Fruit fly (Drosophila melanogaster): ENCODE results near the gene Rev1.

The Rev1 gene

dm6 chr3L:699368-700150, 45.4 kb downstream of the Rev1 start (continued):
- TF ChIP-seq B-H1 (GFP tag; IDR thresholded peaks at IDR 0.05) = no peak
- TF ChIP-seq fd96Cb (tag; optimal IDR thresholded peaks at IDR 0.05) = peak; percentile 22
- TF ChIP-seq Hmr (GFP tag; optimal IDR thresholded peaks at IDR 0.05) = peak; percentile 61
- peak; percentile 59 for TF ChIP-seq CoRest (tag; optimal IDR thresholded peaks at IDR 0.05)
- TF ChIP-seq HLH3B (GFP tag; IDR thresholded peaks at IDR 0.05) = no peak
- TF ChIP-seq D19B (GFP tag; optimal IDR thresholded peaks at IDR 0.05) = peak; percentile 1
- TF ChIP-seq twi (tag; optimal IDR thresholded peaks at IDR 0.05) = peak; percentile 15
- TF ChIP-seq bcd (GFP tag; optimal IDR thresholded peaks at IDR 0.05) = peak; percentile 48
- TF ChIP-seq CG18262 (tag; optimal IDR thresholded peaks at IDR 0.05) = peak; percentile 61
- peak; percentile 47 for TF ChIP-seq Hmx (GFP tag; optimal IDR thresholded peaks at IDR 0.05)
- TF ChIP-seq CG11695 (GFP tag; IDR thresholded peaks at IDR 0.05) = peak; percentile 29; the same call in 1 of the 3 replicates
- TF ChIP-seq CG8359 (GFP tag; optimal IDR thresholded peaks at IDR 0.05; ENCODE audit: borderline replicate concordance) = peak; percentile 28
- TF ChIP-seq Usf (GFP tag; optimal IDR thresholded peaks at IDR 0.05) = peak; percentile 42
- TF ChIP-seq Sox100B (GFP tag; optimal IDR thresholded peaks at IDR 0.05) = peak; percentile 52
- TF ChIP-seq CG7372 (GFP tag; IDR thresholded peaks at IDR 0.05) = peak; percentile 11; the same call in 1 of the 2 replicates
- peak; percentile 3 for TF ChIP-seq Sin3A (optimal IDR thresholded peaks at IDR 0.05)
- peak; percentile 44 for TF ChIP-seq hkb (optimal IDR thresholded peaks at IDR 0.05)
- no peak for TF ChIP-seq hkb (GFP tag; IDR thresholded peaks at IDR 0.05)
- TF ChIP-seq lola (GFP tag; optimal IDR thresholded peaks at IDR 0.05) = peak in 1 of 3 experiments; percentile 68
- TF ChIP-seq CG17186 (GFP tag; optimal IDR thresholded peaks at IDR 0.05) = no peak
- TF ChIP-seq Chrac-16 (GFP tag; optimal IDR thresholded peaks at IDR 0.05) = peak; percentile 59
- peak; percentile 67 for TF ChIP-seq nmo (GFP tag; optimal IDR thresholded peaks at IDR 0.05)
- peak; percentile 7 for TF ChIP-seq Dek (tag; optimal IDR thresholded peaks at IDR 0.05)
- peak; percentile 51 for TF ChIP-seq chn (GFP tag; optimal IDR thresholded peaks at IDR 0.05)
- TF ChIP-seq Sry-β (GFP tag; optimal IDR thresholded peaks at IDR 0.05) = peak; percentile 99
- peak; percentile 80 for TF ChIP-seq CG12769 (tag; optimal IDR thresholded peaks at IDR 0.05)
- TF ChIP-seq CG1602 (GFP tag; optimal IDR thresholded peaks at IDR 0.05) = peak; percentile 63
- peak; percentile 77 for TF ChIP-seq CG7556 (GFP tag; optimal IDR thresholded peaks at IDR 0.05)
- TF ChIP-seq bab2 (GFP tag; optimal IDR thresholded peaks at IDR 0.05) = peak; percentile 0
- peak; percentile 38 for TF ChIP-seq unpg (GFP tag; optimal IDR thresholded peaks at IDR 0.05)
- peak in 1 of 2 experiments; percentile 29 for TF ChIP-seq dpn (GFP tag; optimal IDR thresholded peaks at IDR 0.05)
- TF ChIP-seq pnt (GFP tag; optimal IDR thresholded peaks at IDR 0.05) = peak; percentile 24
- TF ChIP-seq chif (GFP tag; optimal IDR thresholded peaks at IDR 0.05) = peak; percentile 27 to 43
- no peak for TF ChIP-seq gce (GFP tag; IDR thresholded peaks at IDR 0.05)
- TF ChIP-seq CG30431 (GFP tag; optimal IDR thresholded peaks at IDR 0.05) = peak; percentile 14
- 0 out of 3 replicates have a peak, but pooled peaks have one; percentile 11 for TF ChIP-seq Optix (GFP tag; IDR thresholded peaks at IDR 0.05)
- TF ChIP-seq fd3F (GFP tag; optimal IDR thresholded peaks at IDR 0.05) = peak; percentile 11
- TF ChIP-seq CG18599 (GFP tag; optimal IDR thresholded peaks at IDR 0.05) = peak; percentile 60
- TF ChIP-seq Hr51 (GFP tag; optimal IDR thresholded peaks at IDR 0.05) = peak in 1 of 2 experiments; percentile 64
- peak; percentile 22; the same call in 1 of the 2 replicates for TF ChIP-seq chm (GFP tag; IDR thresholded peaks at IDR 0.05)
- TF ChIP-seq CG15011 (GFP tag; optimal IDR thresholded peaks at IDR 0.05) = peak; percentile 39
- no peak for TF ChIP-seq CG7271 (tag; optimal IDR thresholded peaks at IDR 0.05)
- 0 out of 2 replicates have a peak, but pooled peaks have one; percentile 45 for TF ChIP-seq CG31441 (GFP tag; IDR thresholded peaks at IDR 0.05)
- peak; percentile 28; the same call in 1 of the 2 replicates for TF ChIP-seq stc (GFP tag; IDR thresholded peaks at IDR 0.05)
- TF ChIP-seq Xbp1 (GFP tag; optimal IDR thresholded peaks at IDR 0.05) = peak; percentile 34
- TF ChIP-seq CG8478 (optimal IDR thresholded peaks at IDR 0.05) = no peak
- peak; percentile 9 for TF ChIP-seq CG17568 (GFP tag; optimal IDR thresholded peaks at IDR 0.05)
- no peak for TF ChIP-seq pzg (GFP tag; optimal IDR thresholded peaks at IDR 0.05)
- TF ChIP-seq CG7745 (tag; optimal IDR thresholded peaks at IDR 0.05) = no peak
